Fruit fly (Drosophila melanogaster): ENCODE measurements around the gene CG6415.
A peak's percentile ranks its signal among the peaks of the same experiment; 100 is the strongest.

DNA sequence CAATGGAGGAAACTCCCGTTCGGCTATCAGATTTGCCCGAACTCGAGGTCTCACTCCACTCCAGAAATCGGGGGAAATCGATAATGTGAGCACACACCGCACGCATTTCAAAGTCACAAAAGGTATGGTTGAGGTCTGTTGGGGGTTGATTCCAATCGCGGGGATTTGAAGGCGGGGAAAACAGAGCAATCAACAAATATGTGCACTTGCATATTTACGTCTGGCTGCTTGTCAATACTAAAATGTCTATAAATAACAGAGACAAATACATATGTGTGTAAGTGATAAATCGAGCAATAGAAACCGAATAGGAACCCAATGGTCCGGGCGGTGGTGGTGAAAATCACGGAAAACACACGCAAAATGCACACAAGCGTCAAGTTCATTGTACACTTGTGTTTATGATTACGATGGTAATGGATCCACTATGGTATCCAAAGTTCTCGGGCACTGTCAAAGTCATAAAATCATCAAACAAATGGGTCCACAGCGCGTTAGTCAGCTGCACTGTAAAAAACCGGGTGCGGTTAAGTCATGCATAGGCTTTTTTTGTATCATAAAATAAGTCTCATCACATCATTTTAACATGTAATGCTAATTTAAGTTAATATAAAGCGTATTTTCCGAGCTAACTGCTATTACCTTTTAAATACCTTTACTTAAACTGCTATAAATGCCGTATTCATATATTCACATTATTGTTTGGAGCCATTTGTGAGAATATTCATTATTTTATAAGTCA lies 48.6 kb downstream of the CG6415 start:
- TF ChIP-seq CG15710 (tag; optimal IDR thresholded peaks at IDR 0.05): peak; percentile 5
- TF ChIP-seq CG9948 (tag; optimal IDR thresholded peaks at IDR 0.05): peak; percentile 29
- peak; percentile 13 for TF ChIP-seq Pif1A (GFP tag; optimal IDR thresholded peaks at IDR 0.05)
- TF ChIP-seq D1 (tag; optimal IDR thresholded peaks at IDR 0.05): no peak
- peak; percentile 48; the same call in 1 of the 2 replicates for TF ChIP-seq CG32121 (GFP tag; IDR thresholded peaks at IDR 0.05)
- TF ChIP-seq CG34367 (tag; optimal IDR thresholded peaks at IDR 0.05): no peak
- TF ChIP-seq CG17806 (tag; optimal IDR thresholded peaks at IDR 0.05): peak; percentile 3
- TF ChIP-seq CG14655 (GFP tag; optimal IDR thresholded peaks at IDR 0.05): peak; percentile 81
- no peak for TF ChIP-seq CG12605 (GFP tag; IDR thresholded peaks at IDR 0.05)
- TF ChIP-seq EcR (GFP tag; optimal IDR thresholded peaks at IDR 0.05): no peak

Data from whole organism, pupa.